Worm (Caenorhabditis elegans) whole organism, late embryonic: ENCODE data around the gene F45D3.3.

Experiments
- K02D7.2 ChIP-seq: sonication (generic microtip); optimal IDR thresholded peaks from 2 replicates; lab custom pipeline; 2017; ENCODE audit warnings: mild to moderate bottlenecking, missing genetic modification characterization, missing compliant biosample characterization
- K09A11.1 ChIP-seq: sonication (generic microtip); optimal IDR thresholded peaks from 2 replicates; lab custom pipeline; 2017; ENCODE audit warnings: antibody characterized with exemption, mild to moderate bottlenecking, missing genetic modification characterization, missing compliant biosample characterization; ENCODE audit not compliant: insufficient read depth
- ceh-14 ChIP-seq: sonication (generic microtip); optimal IDR thresholded peaks from 2 replicates; lab custom pipeline; 2016; ENCODE audit warnings: missing genotype, missing genetic modification characterization, missing compliant biosample characterization
- ceh-48 ChIP-seq: sonication (generic microtip); optimal IDR thresholded peaks from 2 replicates; lab custom pipeline; 2016; ENCODE audit warnings: missing genetic modification characterization, inconsistent platforms, missing compliant biosample characterization
- elt-2 ChIP-seq: sonication (generic microtip); optimal IDR thresholded peaks from 2 replicates; lab custom pipeline; 2016; ENCODE audit warnings: missing genetic modification reagents, missing genetic modification characterization, missing compliant biosample characterization
- fkh-10 ChIP-seq: fragments of 150-350 bp; optimal IDR thresholded peaks from 2 replicates; lab custom pipeline; 2014; ENCODE audit warnings: missing biosample characterization, missing genetic modification reagents, missing genetic modification characterization
- gmeb-2 ChIP-seq: sonication (generic microtip); optimal IDR thresholded peaks from 2 replicates; lab custom pipeline; 2016; ENCODE audit warnings: missing genetic modification characterization, inconsistent platforms, missing compliant biosample characterization
- lin-11 ChIP-seq: fragments of 200-800 bp; sonication (Bioruptor generic); optimal IDR thresholded peaks from 2 replicates; lab custom pipeline; 2018; ENCODE audit warnings: mild to moderate bottlenecking, missing genetic modification characterization, missing compliant biosample characterization
- pqm-1 ChIP-seq: sonication (generic microtip); optimal IDR thresholded peaks from 2 replicates; lab custom pipeline; 2016; ENCODE audit warnings: missing genetic modification characterization, missing compliant biosample characterization
- rnt-1 ChIP-seq: sonication (generic microtip); optimal IDR thresholded peaks from 2 replicates; lab custom pipeline; 2016; ENCODE audit warnings: missing genetic modification characterization, missing compliant biosample characterization
- unc-42 ChIP-seq: sonication (generic microtip); optimal IDR thresholded peaks from 2 replicates; lab custom pipeline; 2016; ENCODE audit warnings: missing genotype, missing genetic modification characterization, missing compliant biosample characterization

DNA sequence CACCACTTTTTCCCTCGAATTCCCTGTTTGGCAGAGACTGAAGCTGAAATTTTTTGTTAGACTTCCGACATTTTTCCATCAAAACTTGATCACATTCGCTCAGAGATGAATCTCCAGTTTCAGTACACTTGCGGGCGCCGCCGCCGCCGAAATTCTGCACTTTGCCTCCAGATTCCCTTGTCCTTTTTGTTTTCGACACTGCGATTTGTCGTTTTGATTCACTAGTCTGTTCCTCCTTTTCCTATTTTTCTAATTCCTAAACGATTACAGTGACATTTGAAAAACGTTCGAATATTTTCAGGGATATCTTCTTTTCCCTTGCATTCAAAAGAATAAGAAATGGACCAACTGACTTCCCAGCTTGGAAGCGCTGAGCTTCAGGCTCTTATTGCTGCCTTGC lies 9.4 kb downstream of the F45D3.3 start, which contains the start of gene F45D3.2:
- no peak for TF ChIP-seq rnt-1
- TF ChIP-seq K02D7.2 (tag; lab: Kevin White, UChicago), result no peak
- no peak for TF ChIP-seq ceh-48 (tag; lab: Kevin White, UChicago)
- TF ChIP-seq elt-2 (tag; lab: Kevin White, UChicago), result no peak
- no peak for TF ChIP-seq fkh-10 (GFP tag; lab: Kevin White, UChicago)
- no peak for TF ChIP-seq unc-42 (tag; lab: Kevin White, UChicago)
- no peak for TF ChIP-seq ceh-14 (tag; lab: Kevin White, UChicago)
- no peak for TF ChIP-seq K09A11.1 (tag; lab: Kevin White, UChicago)
- no peak for TF ChIP-seq gmeb-2
- no peak for TF ChIP-seq lin-11
- no peak for TF ChIP-seq pqm-1 (tag; lab: Kevin White, UChicago)
